Fruit fly (Drosophila melanogaster) whole organism, wandering third instar larva: ENCODE measurements around the gene Samuel.
A peak's percentile ranks its signal among the peaks of the same experiment; 100 is the strongest.

Experiments used
- Abd-B ChIP-seq: fragments of >200 bp; optimal IDR thresholded peaks from 2 replicates; lab custom pipeline; 2017; ENCODE audit warnings: missing biosample characterization, missing genetic modification characterization
- CG32264 ChIP-seq: fragments of 200-800 bp; sonication (Bioruptor generic); optimal IDR thresholded peaks from 2 replicates; lab custom pipeline; 2016; ENCODE audit warnings: missing biosample characterization, missing genetic modification characterization
- CG9705 ChIP-seq: fragments of 200-800 bp; sonication (Bioruptor generic); optimal IDR thresholded peaks from 2 replicates; lab custom pipeline; 2018; ENCODE audit warnings: missing biosample characterization, mild to moderate bottlenecking, missing genetic modification characterization
- CrebA ChIP-seq: fragments of 200-800 bp; sonication (Bioruptor generic); optimal IDR thresholded peaks from 2 replicates; lab custom pipeline; 2016; ENCODE audit warnings: missing biosample characterization, mild to moderate bottlenecking, missing genetic modification characterization, borderline replicate concordance
- Dfd ChIP-seq: fragments of >200 bp; optimal IDR thresholded peaks from 2 replicates; lab custom pipeline; 2017; ENCODE audit warnings: missing biosample characterization, missing genetic modification characterization
- Dif ChIP-seq: fragments of 200-275, 200-300 bp; sonication (Bioruptor generic); optimal IDR thresholded peaks from 2 replicates; lab custom pipeline; 2018; ENCODE audit warnings: missing biosample characterization, missing genetic modification characterization; ENCODE audit not compliant: partially characterized antibody
- GATAd ChIP-seq: sonication (Bioruptor generic); optimal IDR thresholded peaks from 2 replicates; lab custom pipeline; 2016; ENCODE audit warnings: missing biosample characterization, missing genetic modification characterization
- HLH106 ChIP-seq: fragments of 200-800 bp; optimal IDR thresholded peaks from 3 replicates; lab custom pipeline; 2019; ENCODE audit warnings: missing biosample characterization, mild to moderate bottlenecking, missing genetic modification characterization, moderate library complexity
- Hnf4 ChIP-seq: fragments of 200-800 bp; sonication (Bioruptor generic); optimal IDR thresholded peaks from 2 replicates; lab custom pipeline; 2016; ENCODE audit warnings: missing biosample characterization, mild to moderate bottlenecking, missing genetic modification characterization
- Hr78 ChIP-seq: fragments of >200 bp; optimal IDR thresholded peaks from 2 replicates; lab custom pipeline; 2017; ENCODE audit warnings: missing biosample characterization, missing genetic modification characterization
- Hr83 ChIP-seq: fragments of 200-300 bp; sonication (Bioruptor generic); optimal IDR thresholded peaks from 2 replicates; lab custom pipeline; 2016; ENCODE audit warnings: missing biosample characterization, mild to moderate bottlenecking, missing genetic modification characterization, moderate library complexity; ENCODE audit not compliant: poor library complexity, severe bottlenecking
- Jra ChIP-seq: sonication (Bioruptor generic); optimal IDR thresholded peaks from 2 replicates; lab custom pipeline; 2016; ENCODE audit warnings: missing biosample characterization, missing genetic modification characterization
- Mio ChIP-seq: sonication (Bioruptor generic); optimal IDR thresholded peaks from 2 replicates; lab custom pipeline; 2016; ENCODE audit warnings: missing biosample characterization, missing genetic modification characterization
- Myc ChIP-seq: fragments of >200 bp; optimal IDR thresholded peaks from 2 replicates; lab custom pipeline; 2017
- N ChIP-seq: fragments of >200 bp; optimal IDR thresholded peaks from 2 replicates; lab custom pipeline; 2018; ENCODE audit warnings: missing biosample characterization, missing external identifiers, missing genetic modification characterization
- OdsH ChIP-seq: fragments of 200-800 bp; sonication (Bioruptor generic); optimal IDR thresholded peaks from 2 replicates; lab custom pipeline; 2016; ENCODE audit warnings: missing biosample characterization, mild to moderate bottlenecking, missing genetic modification characterization
- Rel ChIP-seq, 2 experiments: fragments of 200-800 bp; sonication (Bioruptor generic) in 1 of 2; optimal IDR thresholded peaks; 2 replicates in 1 of 2; 3 replicates in 1 of 2; lab custom pipeline; 2016 to 2019; ENCODE audit warnings: mild to moderate bottlenecking in 2 of 2, missing biosample characterization in 2 of 2, missing genetic modification characterization in 2 of 2, moderate library complexity in 1 of 2
- Sp1 ChIP-seq: fragments of 200-800 bp; sonication (Bioruptor generic); optimal IDR thresholded peaks from 3 replicates; lab custom pipeline; 2019; ENCODE audit warnings: missing biosample characterization, mild to moderate bottlenecking, missing genetic modification characterization, moderate library complexity
- Vsx2 ChIP-seq: fragments of 200-300, 225-300 bp; sonication (Bioruptor generic); optimal IDR thresholded peaks from 2 replicates; lab custom pipeline; 2018; ENCODE audit warnings: missing biosample characterization, missing genetic modification characterization; ENCODE audit not compliant: partially characterized antibody
- br ChIP-seq: fragments of 200-800 bp; sonication (Bioruptor generic); optimal IDR thresholded peaks from 2 replicates; lab custom pipeline; 2016; ENCODE audit warnings: missing biosample characterization, missing genetic modification characterization
- brk ChIP-seq: fragments of 200-800 bp; sonication (Bioruptor generic); optimal IDR thresholded peaks from 2 replicates; lab custom pipeline; 2016; ENCODE audit warnings: missing biosample characterization, mild to moderate bottlenecking, missing genetic modification characterization
- dl ChIP-seq, 2 experiments: fragments of 175-275, 200-275 bp in 1 of 2; fragments of 200-275 bp in 1 of 2; sonication (Bioruptor generic); optimal IDR thresholded peaks; lab custom pipeline; 2018; ENCODE audit warnings: mild to moderate bottlenecking in 2 of 2, missing biosample characterization in 2 of 2, missing genetic modification characterization in 2 of 2, moderate library complexity in 2 of 2; ENCODE audit not compliant: partially characterized antibody in 2 of 2, insufficient read depth in 1 of 2
- dmrt93B ChIP-seq: fragments of 200-800 bp; sonication (Bioruptor generic); optimal IDR thresholded peaks from 2 replicates; lab custom pipeline; 2018; ENCODE audit warnings: missing biosample characterization, mild to moderate bottlenecking, missing genetic modification characterization
- dsf ChIP-seq: sonication (Bioruptor generic); optimal IDR thresholded peaks from 2 replicates; lab custom pipeline; 2016; ENCODE audit warnings: missing biosample characterization, missing genetic modification characterization, borderline replicate concordance
- ey ChIP-seq: fragments of 200-800 bp; sonication (Bioruptor generic); optimal IDR thresholded peaks from 2 replicates; lab custom pipeline; 2016; ENCODE audit warnings: missing biosample characterization, missing genetic modification characterization
- foxo ChIP-seq, 2 experiments: fragments of 200-800 bp; sonication (Bioruptor generic); optimal IDR thresholded peaks; 2 replicates in 1 of 2; 3 replicates in 1 of 2; lab custom pipeline; 2016 to 2017; ENCODE audit warnings: missing biosample characterization in 2 of 2, missing genetic modification characterization in 2 of 2
- fru ChIP-seq: fragments of 200-800 bp; sonication (Bioruptor generic); optimal IDR thresholded peaks from 3 replicates; lab custom pipeline; 2016; ENCODE audit warnings: missing biosample characterization, mild to moderate bottlenecking, missing genetic modification characterization
- h ChIP-seq: fragments of 200-800 bp; sonication (Bioruptor generic); optimal IDR thresholded peaks from 3 replicates; lab custom pipeline; 2016; ENCODE audit warnings: missing biosample characterization, mild to moderate bottlenecking, missing genetic modification characterization
- jim ChIP-seq: fragments of 175-275, 200-325 bp; sonication (Bioruptor generic); optimal IDR thresholded peaks from 2 replicates; lab custom pipeline; 2016; ENCODE audit warnings: missing biosample characterization, mild to moderate bottlenecking, missing genetic modification characterization
- lola ChIP-seq: fragments of >200 bp; optimal IDR thresholded peaks from 2 replicates; lab custom pipeline; 2017; ENCODE audit warnings: missing biosample characterization, missing genetic modification characterization
- pan ChIP-seq: fragments of >200 bp; optimal IDR thresholded peaks from 2 replicates; lab custom pipeline; 2017
- psq ChIP-seq: fragments of 200-800 bp; sonication (Bioruptor generic); optimal IDR thresholded peaks from 3 replicates; lab custom pipeline; 2017; ENCODE audit warnings: missing biosample characterization, mild to moderate bottlenecking, missing genetic modification characterization, moderate library complexity
- rgr ChIP-seq: fragments of 200-800 bp; sonication (Bioruptor generic); optimal IDR thresholded peaks from 3 replicates; lab custom pipeline; 2016; ENCODE audit warnings: missing biosample characterization, mild to moderate bottlenecking, missing genetic modification characterization
- sage ChIP-seq: fragments of 200-800 bp; sonication (Bioruptor generic); optimal IDR thresholded peaks from 2 replicates; lab custom pipeline; 2016; ENCODE audit warnings: missing biosample characterization, mild to moderate bottlenecking, missing genetic modification characterization
- sv ChIP-seq: fragments of 200-800 bp; sonication (Bioruptor generic); optimal IDR thresholded peaks from 3 replicates; lab custom pipeline; 2016; ENCODE audit warnings: missing biosample characterization, missing genetic modification characterization
- tai ChIP-seq: sonication (Bioruptor generic); optimal IDR thresholded peaks from 2 replicates; lab custom pipeline; 2016; ENCODE audit warnings: missing biosample characterization, missing genetic modification characterization
- usp ChIP-seq: fragments of >200 bp; optimal IDR thresholded peaks from 2 replicates; lab custom pipeline; 2017; ENCODE audit warnings: missing biosample characterization, missing genetic modification characterization
- woc ChIP-seq: sonication (Bioruptor generic); optimal IDR thresholded peaks from 2 replicates; lab custom pipeline; 2016; ENCODE audit warnings: missing biosample characterization, mild to moderate bottlenecking, missing genetic modification characterization

The Samuel gene

DNA sequence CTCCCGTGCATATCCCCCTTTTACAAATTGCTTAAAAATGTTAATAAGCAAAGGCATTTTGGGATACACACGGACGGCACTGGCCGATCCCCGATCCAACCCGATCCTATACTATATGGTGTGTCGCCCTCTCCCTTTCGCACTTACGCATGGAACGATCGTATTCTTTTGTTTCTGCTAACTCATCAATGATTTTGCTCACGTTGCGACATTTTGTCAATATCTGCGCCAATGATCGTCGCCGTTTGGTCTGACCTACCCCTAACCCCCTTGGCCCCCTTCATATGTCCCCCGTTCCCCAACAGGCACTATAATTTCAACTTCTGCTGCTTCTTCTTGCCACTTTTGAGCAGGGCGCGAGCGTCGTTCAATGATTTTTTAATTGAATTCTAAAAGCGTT, 17.1 kb downstream of the Samuel start:
- no peak for TF ChIP-seq Sp1
- no peak for TF ChIP-seq Rel (GFP tag; optimal IDR thresholded peaks at IDR 0.05; lab: Kevin White, UChicago)
- TF ChIP-seq Rel (tag; optimal IDR thresholded peaks at IDR 0.05; lab: Kevin White, UChicago): peak; percentile 49

- peak; percentile 36 for TF ChIP-seq Dfd (GFP tag; lab: Kevin White, UChicago)
- TF ChIP-seq woc: no peak
- TF ChIP-seq, all 38 proteins: peak for 1
Measured at dm6 chr2L:11048307-11048706, 18.5 kb downstream of the Samuel start.

DNA sequence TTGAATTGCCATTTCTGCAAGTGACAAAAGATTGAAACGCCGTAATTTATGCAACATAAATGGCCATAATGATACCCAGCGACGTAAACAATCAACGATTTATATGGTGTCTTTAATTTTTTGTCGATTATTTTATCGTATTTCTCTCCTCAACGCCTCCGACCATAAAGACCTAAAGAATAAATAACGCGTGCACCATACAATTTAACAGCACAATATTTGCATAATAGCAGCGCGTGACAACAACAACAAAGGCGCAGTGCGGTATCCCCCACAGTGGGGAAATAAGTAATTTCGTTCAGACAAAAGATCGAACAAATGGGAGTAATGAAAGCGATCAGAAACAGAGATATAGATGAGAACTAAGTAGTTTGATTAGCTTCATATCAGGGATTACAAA, 20.7 kb downstream of the Samuel start:
- no peak for TF ChIP-seq CrebA (GFP tag; lab: Kevin White, UChicago)
- no peak for TF ChIP-seq pan (lab: Kevin White, UChicago)
- no peak for TF ChIP-seq Rel (GFP tag; optimal IDR thresholded peaks at IDR 0.05; lab: Kevin White, UChicago)
- TF ChIP-seq Rel (tag; optimal IDR thresholded peaks at IDR 0.05; lab: Kevin White, UChicago): peak; percentile 26
- no peak for TF ChIP-seq Jra (GFP tag; lab: Kevin White, UChicago)
- TF ChIP-seq dl (GFP tag; optimal IDR thresholded peaks at IDR 0.05; lab: Kevin White, UChicago; ENCODE audit: insufficient read depth in 1 of 2, partially characterized antibody in 2 of 2): no peak
- no peak for TF ChIP-seq br (GFP tag; lab: Kevin White, UChicago)
- TF ChIP-seq dmrt93B: peak; percentile 7
- TF ChIP-seq Dif (GFP tag; lab: Kevin White, UChicago): no peak
- TF ChIP-seq sage (GFP tag; lab: Kevin White, UChicago): no peak
- no peak for TF ChIP-seq Mio (GFP tag; lab: Kevin White, UChicago)
- TF ChIP-seq usp (GFP tag; lab: Kevin White, UChicago): no peak
- TF ChIP-seq fru: no peak
- no peak for TF ChIP-seq N (GFP tag; lab: Kevin White, UChicago)
- no peak for TF ChIP-seq woc
- peak; percentile 70 for TF ChIP-seq h
- TF ChIP-seq Hnf4 (GFP tag; lab: Kevin White, UChicago): peak; percentile 31
- TF ChIP-seq GATAd (GFP tag; lab: Kevin White, UChicago): no peak
- no peak for TF ChIP-seq brk (GFP tag; lab: Kevin White, UChicago)
- TF ChIP-seq HLH106 (tag; lab: Kevin White, UChicago): peak; percentile 17
- no peak for TF ChIP-seq sv (GFP tag; lab: Kevin White, UChicago)
- peak; percentile 73 for TF ChIP-seq Hr83 (GFP tag; lab: Kevin White, UChicago)
- no peak for TF ChIP-seq Vsx2 (GFP tag; lab: Kevin White, UChicago)
- no peak for TF ChIP-seq Dfd (GFP tag; lab: Kevin White, UChicago)
- TF ChIP-seq tai (GFP tag; lab: Kevin White, UChicago): no peak
- TF ChIP-seq psq: no peak
- peak; percentile 24 for TF ChIP-seq CG9705 (GFP tag; lab: Kevin White, UChicago)
- no peak for TF ChIP-seq lola (GFP tag; lab: Kevin White, UChicago)
- no peak for TF ChIP-seq OdsH (GFP tag; lab: Kevin White, UChicago)
- no peak for TF ChIP-seq ey (GFP tag; lab: Kevin White, UChicago)
- TF ChIP-seq rgr (GFP tag; lab: Kevin White, UChicago): peak; percentile 34
- TF ChIP-seq foxo (GFP tag; optimal IDR thresholded peaks at IDR 0.05; lab: Kevin White, UChicago): no peak
- TF ChIP-seq Abd-B (GFP tag; lab: Kevin White, UChicago): no peak
- no peak for TF ChIP-seq jim (GFP tag; lab: Kevin White, UChicago)
- TF ChIP-seq Sp1: no peak
- no peak for TF ChIP-seq dsf (GFP tag; lab: Kevin White, UChicago)
- no peak for TF ChIP-seq Myc (lab: Kevin White, UChicago)
- TF ChIP-seq CG32264 (GFP tag; lab: Kevin White, UChicago): no peak
- no peak for TF ChIP-seq Hr78
- TF ChIP-seq, all 38 proteins: peak for 8
